Fruit fly (Drosophila melanogaster) whole organism, wandering third instar larva: ENCODE results near the gene MICU3.

Source experiments
- Abd-B ChIP-seq: fragments of >200 bp; optimal IDR thresholded peaks from 2 replicates; lab custom pipeline; 2017; ENCODE audit warnings: missing biosample characterization, missing genetic modification characterization
- CG32264 ChIP-seq: fragments of 200-800 bp; sonication (Bioruptor generic); optimal IDR thresholded peaks from 2 replicates; lab custom pipeline; 2016; ENCODE audit warnings: missing biosample characterization, missing genetic modification characterization
- CG9705 ChIP-seq: fragments of 200-800 bp; sonication (Bioruptor generic); optimal IDR thresholded peaks from 2 replicates; lab custom pipeline; 2018; ENCODE audit warnings: missing biosample characterization, mild to moderate bottlenecking, missing genetic modification characterization
- CrebA ChIP-seq: fragments of 200-800 bp; sonication (Bioruptor generic); optimal IDR thresholded peaks from 2 replicates; lab custom pipeline; 2016; ENCODE audit warnings: missing biosample characterization, mild to moderate bottlenecking, missing genetic modification characterization, borderline replicate concordance
- Dfd ChIP-seq: fragments of >200 bp; optimal IDR thresholded peaks from 2 replicates; lab custom pipeline; 2017; ENCODE audit warnings: missing biosample characterization, missing genetic modification characterization
- Dif ChIP-seq: fragments of 200-275, 200-300 bp; sonication (Bioruptor generic); optimal IDR thresholded peaks from 2 replicates; lab custom pipeline; 2018; ENCODE audit warnings: missing biosample characterization, missing genetic modification characterization; ENCODE audit not compliant: partially characterized antibody
- GATAd ChIP-seq: sonication (Bioruptor generic); optimal IDR thresholded peaks from 2 replicates; lab custom pipeline; 2016; ENCODE audit warnings: missing biosample characterization, missing genetic modification characterization
- HLH106 ChIP-seq: fragments of 200-800 bp; optimal IDR thresholded peaks from 3 replicates; lab custom pipeline; 2019; ENCODE audit warnings: missing biosample characterization, mild to moderate bottlenecking, missing genetic modification characterization, moderate library complexity
- Hnf4 ChIP-seq: fragments of 200-800 bp; sonication (Bioruptor generic); optimal IDR thresholded peaks from 2 replicates; lab custom pipeline; 2016; ENCODE audit warnings: missing biosample characterization, mild to moderate bottlenecking, missing genetic modification characterization
- Hr78 ChIP-seq: fragments of >200 bp; optimal IDR thresholded peaks from 2 replicates; lab custom pipeline; 2017; ENCODE audit warnings: missing biosample characterization, missing genetic modification characterization
- Hr83 ChIP-seq: fragments of 200-300 bp; sonication (Bioruptor generic); optimal IDR thresholded peaks from 2 replicates; lab custom pipeline; 2016; ENCODE audit warnings: missing biosample characterization, mild to moderate bottlenecking, missing genetic modification characterization, moderate library complexity; ENCODE audit not compliant: poor library complexity, severe bottlenecking
- Jra ChIP-seq: sonication (Bioruptor generic); optimal IDR thresholded peaks from 2 replicates; lab custom pipeline; 2016; ENCODE audit warnings: missing biosample characterization, missing genetic modification characterization
- Mio ChIP-seq: sonication (Bioruptor generic); optimal IDR thresholded peaks from 2 replicates; lab custom pipeline; 2016; ENCODE audit warnings: missing biosample characterization, missing genetic modification characterization
- Myc ChIP-seq: fragments of >200 bp; optimal IDR thresholded peaks from 2 replicates; lab custom pipeline; 2017
- N ChIP-seq: fragments of >200 bp; optimal IDR thresholded peaks from 2 replicates; lab custom pipeline; 2018; ENCODE audit warnings: missing biosample characterization, missing external identifiers, missing genetic modification characterization
- OdsH ChIP-seq: fragments of 200-800 bp; sonication (Bioruptor generic); optimal IDR thresholded peaks from 2 replicates; lab custom pipeline; 2016; ENCODE audit warnings: missing biosample characterization, mild to moderate bottlenecking, missing genetic modification characterization
- Rel ChIP-seq, 2 experiments: fragments of 200-800 bp; sonication (Bioruptor generic) in 1 of 2; optimal IDR thresholded peaks; 2 replicates in 1 of 2; 3 replicates in 1 of 2; lab custom pipeline; 2016 to 2019; ENCODE audit warnings: mild to moderate bottlenecking in 2 of 2, missing biosample characterization in 2 of 2, missing genetic modification characterization in 2 of 2, moderate library complexity in 1 of 2
- Sp1 ChIP-seq: fragments of 200-800 bp; sonication (Bioruptor generic); optimal IDR thresholded peaks from 3 replicates; lab custom pipeline; 2019; ENCODE audit warnings: missing biosample characterization, mild to moderate bottlenecking, missing genetic modification characterization, moderate library complexity
- Vsx2 ChIP-seq: fragments of 200-300, 225-300 bp; sonication (Bioruptor generic); optimal IDR thresholded peaks from 2 replicates; lab custom pipeline; 2018; ENCODE audit warnings: missing biosample characterization, missing genetic modification characterization; ENCODE audit not compliant: partially characterized antibody
- br ChIP-seq: fragments of 200-800 bp; sonication (Bioruptor generic); optimal IDR thresholded peaks from 2 replicates; lab custom pipeline; 2016; ENCODE audit warnings: missing biosample characterization, missing genetic modification characterization
- brk ChIP-seq: fragments of 200-800 bp; sonication (Bioruptor generic); optimal IDR thresholded peaks from 2 replicates; lab custom pipeline; 2016; ENCODE audit warnings: missing biosample characterization, mild to moderate bottlenecking, missing genetic modification characterization
- dl ChIP-seq, 2 experiments: fragments of 175-275, 200-275 bp in 1 of 2; fragments of 200-275 bp in 1 of 2; sonication (Bioruptor generic); optimal IDR thresholded peaks; lab custom pipeline; 2018; ENCODE audit warnings: mild to moderate bottlenecking in 2 of 2, missing biosample characterization in 2 of 2, missing genetic modification characterization in 2 of 2, moderate library complexity in 2 of 2; ENCODE audit not compliant: partially characterized antibody in 2 of 2, insufficient read depth in 1 of 2
- dmrt93B ChIP-seq: fragments of 200-800 bp; sonication (Bioruptor generic); optimal IDR thresholded peaks from 2 replicates; lab custom pipeline; 2018; ENCODE audit warnings: missing biosample characterization, mild to moderate bottlenecking, missing genetic modification characterization
- dsf ChIP-seq: sonication (Bioruptor generic); optimal IDR thresholded peaks from 2 replicates; lab custom pipeline; 2016; ENCODE audit warnings: missing biosample characterization, missing genetic modification characterization, borderline replicate concordance
- ey ChIP-seq: fragments of 200-800 bp; sonication (Bioruptor generic); optimal IDR thresholded peaks from 2 replicates; lab custom pipeline; 2016; ENCODE audit warnings: missing biosample characterization, missing genetic modification characterization
- foxo ChIP-seq, 2 experiments: fragments of 200-800 bp; sonication (Bioruptor generic); optimal IDR thresholded peaks; 2 replicates in 1 of 2; 3 replicates in 1 of 2; lab custom pipeline; 2016 to 2017; ENCODE audit warnings: missing biosample characterization in 2 of 2, missing genetic modification characterization in 2 of 2
- fru ChIP-seq: fragments of 200-800 bp; sonication (Bioruptor generic); optimal IDR thresholded peaks from 3 replicates; lab custom pipeline; 2016; ENCODE audit warnings: missing biosample characterization, mild to moderate bottlenecking, missing genetic modification characterization
- h ChIP-seq: fragments of 200-800 bp; sonication (Bioruptor generic); optimal IDR thresholded peaks from 3 replicates; lab custom pipeline; 2016; ENCODE audit warnings: missing biosample characterization, mild to moderate bottlenecking, missing genetic modification characterization
- jim ChIP-seq: fragments of 175-275, 200-325 bp; sonication (Bioruptor generic); optimal IDR thresholded peaks from 2 replicates; lab custom pipeline; 2016; ENCODE audit warnings: missing biosample characterization, mild to moderate bottlenecking, missing genetic modification characterization
- lola ChIP-seq: fragments of >200 bp; optimal IDR thresholded peaks from 2 replicates; lab custom pipeline; 2017; ENCODE audit warnings: missing biosample characterization, missing genetic modification characterization
- pan ChIP-seq: fragments of >200 bp; optimal IDR thresholded peaks from 2 replicates; lab custom pipeline; 2017
- psq ChIP-seq: fragments of 200-800 bp; sonication (Bioruptor generic); optimal IDR thresholded peaks from 3 replicates; lab custom pipeline; 2017; ENCODE audit warnings: missing biosample characterization, mild to moderate bottlenecking, missing genetic modification characterization, moderate library complexity
- rgr ChIP-seq: fragments of 200-800 bp; sonication (Bioruptor generic); optimal IDR thresholded peaks from 3 replicates; lab custom pipeline; 2016; ENCODE audit warnings: missing biosample characterization, mild to moderate bottlenecking, missing genetic modification characterization
- sage ChIP-seq: fragments of 200-800 bp; sonication (Bioruptor generic); optimal IDR thresholded peaks from 2 replicates; lab custom pipeline; 2016; ENCODE audit warnings: missing biosample characterization, mild to moderate bottlenecking, missing genetic modification characterization
- sv ChIP-seq: fragments of 200-800 bp; sonication (Bioruptor generic); optimal IDR thresholded peaks from 3 replicates; lab custom pipeline; 2016; ENCODE audit warnings: missing biosample characterization, missing genetic modification characterization
- tai ChIP-seq: sonication (Bioruptor generic); optimal IDR thresholded peaks from 2 replicates; lab custom pipeline; 2016; ENCODE audit warnings: missing biosample characterization, missing genetic modification characterization
- usp ChIP-seq: fragments of >200 bp; optimal IDR thresholded peaks from 2 replicates; lab custom pipeline; 2017; ENCODE audit warnings: missing biosample characterization, missing genetic modification characterization
- woc ChIP-seq: sonication (Bioruptor generic); optimal IDR thresholded peaks from 2 replicates; lab custom pipeline; 2016; ENCODE audit warnings: missing biosample characterization, mild to moderate bottlenecking, missing genetic modification characterization

The MICU3 gene

DNA sequence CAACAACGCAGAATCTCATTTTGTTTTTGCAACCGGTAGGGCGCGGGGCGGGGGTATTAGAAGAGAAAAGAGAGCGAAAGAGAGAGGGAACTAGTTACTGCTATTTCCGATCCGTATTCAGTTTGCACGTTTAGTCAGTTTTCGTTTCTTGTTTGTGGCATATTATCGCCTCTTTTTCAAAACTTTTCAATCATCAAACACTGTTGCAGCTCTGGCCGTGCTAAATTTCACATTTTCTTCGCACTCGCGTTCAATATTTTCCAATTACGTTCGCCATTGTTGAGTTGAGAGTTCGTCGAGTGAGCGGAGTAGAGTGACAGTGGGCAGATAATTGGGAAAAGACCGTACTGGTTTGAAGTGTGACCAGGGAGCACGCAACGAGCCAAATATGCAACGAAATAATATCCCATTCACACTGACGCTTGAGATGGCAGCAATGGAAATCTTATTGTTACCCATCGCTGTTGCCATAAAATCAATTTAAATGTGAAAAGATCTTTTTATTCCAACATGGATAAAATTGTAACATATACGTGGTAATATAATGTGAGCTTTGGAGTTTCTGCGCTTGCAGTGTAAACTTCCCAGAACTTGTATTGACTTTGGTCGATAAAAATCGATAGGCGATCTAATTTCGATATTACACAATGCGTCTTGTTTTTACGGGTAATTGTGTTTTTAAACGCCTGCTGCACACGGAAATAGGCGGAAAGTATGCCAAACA lies 14.0 kb downstream of the MICU3 start, which contains the start of the genes Ire1 and Mrm2 (continued):
- TF ChIP-seq Vsx2 (GFP tag; lab: Kevin White, UChicago), result no peak
- peak; percentile 82 for TF ChIP-seq rgr
- TF ChIP-seq jim (GFP tag; lab: Kevin White, UChicago), result peak; percentile 67
- no peak for TF ChIP-seq Rel (GFP tag; optimal IDR thresholded peaks at IDR 0.05; lab: Kevin White, UChicago)
- TF ChIP-seq Rel (tag; optimal IDR thresholded peaks at IDR 0.05; lab: Kevin White, UChicago), result peak; percentile 60

DNA sequence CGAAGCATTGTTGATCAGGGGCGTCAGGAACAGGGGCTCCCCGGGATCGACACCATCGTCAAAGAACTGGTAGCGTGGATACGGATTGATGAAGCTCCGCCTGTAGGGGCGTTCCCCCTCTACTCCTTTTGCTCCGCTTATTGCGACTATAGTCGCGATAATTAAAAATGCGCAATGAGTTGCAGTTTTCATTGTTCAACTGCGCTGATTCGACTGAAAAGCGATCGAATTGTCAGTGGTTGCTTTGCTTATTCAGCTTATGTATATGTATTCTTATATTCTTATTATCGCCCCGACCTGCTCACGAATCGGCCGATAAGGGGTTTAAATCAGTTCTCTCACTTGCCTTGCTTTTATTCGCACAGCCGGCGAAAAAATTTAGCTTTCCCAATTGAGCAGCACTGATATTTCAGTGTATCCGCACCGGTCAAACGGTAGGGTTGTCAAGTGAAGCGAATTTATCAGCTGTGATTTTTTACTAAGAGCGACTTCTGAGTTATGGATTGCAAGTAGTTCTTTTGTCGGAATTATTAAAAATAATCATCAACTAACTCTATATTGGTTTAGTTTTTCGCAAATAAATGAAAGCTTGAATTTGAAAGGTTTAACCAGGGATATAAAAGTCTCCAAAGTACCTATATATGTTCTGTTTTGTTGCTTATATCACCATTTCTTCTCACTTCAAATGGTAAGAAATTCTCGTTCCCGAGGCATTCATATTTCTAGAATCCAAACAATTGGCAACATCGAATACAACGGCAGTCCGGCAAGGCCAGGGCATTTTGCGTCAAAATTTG lies 17.1 kb downstream of the MICU3 start, which contains the start of the genes CG4572 and CG4686:
CG4572 (minus strand) TSS at position 415 of the 797 bp plus-strand sequence.
CG4686 (plus strand) TSS at position 518 of the 797 bp plus-strand sequence.
- TF ChIP-seq Vsx2 (GFP tag; lab: Kevin White, UChicago) (no peak), CrebA (GFP tag; lab: Kevin White, UChicago) (no peak), woc (GFP tag; lab: Kevin White, UChicago) (peak; percentile 89), N (GFP tag; lab: Kevin White, UChicago) (no peak), foxo (GFP tag; optimal IDR thresholded peaks at IDR 0.05; lab: Kevin White, UChicago) (peak; percentile 85 to 88), CG32264 (peak; percentile 31), sv (GFP tag; lab: Kevin White, UChicago) (peak; percentile 49), lola (GFP tag; lab: Kevin White, UChicago) (no peak), pan (no peak), CG9705 (GFP tag; lab: Kevin White, UChicago) (peak; percentile 82), Mio (GFP tag; lab: Kevin White, UChicago) (no peak), ey (peak; percentile 81), rgr (peak; percentile 84), usp (GFP tag; lab: Kevin White, UChicago) (no peak), fru (GFP tag; lab: Kevin White, UChicago) (peak; percentile 83), psq (GFP tag; lab: Kevin White, UChicago) (peak; percentile 85), Hnf4 (GFP tag; lab: Kevin White, UChicago) (no peak), tai (no peak), sage (no peak), GATAd (GFP tag; lab: Kevin White, UChicago) (no peak), dmrt93B (GFP tag; lab: Kevin White, UChicago) (peak; percentile 65), jim (GFP tag; lab: Kevin White, UChicago) (no peak), dl (GFP tag; optimal IDR thresholded peaks at IDR 0.05; lab: Kevin White, UChicago; ENCODE audit: insufficient read depth in 1 of 2, partially characterized antibody in 2 of 2) (no peak), Hr83 (GFP tag; lab: Kevin White, UChicago) (peak; percentile 66), h (GFP tag; lab: Kevin White, UChicago) (peak; percentile 79), Hr78 (no peak), Dif (GFP tag; lab: Kevin White, UChicago) (no peak), br (GFP tag; lab: Kevin White, UChicago) (peak; percentile 87), Dfd (GFP tag; lab: Kevin White, UChicago) (no peak), Myc (lab: Kevin White, UChicago) (peak; percentile 26), dsf (peak; percentile 64), Jra (GFP tag; lab: Kevin White, UChicago) (no peak), Rel (GFP tag; optimal IDR thresholded peaks at IDR 0.05; lab: Kevin White, UChicago) (no peak), Rel (tag; optimal IDR thresholded peaks at IDR 0.05; lab: Kevin White, UChicago) (peak; percentile 95), brk (GFP tag; lab: Kevin White, UChicago) (no peak), Abd-B (GFP tag; lab: Kevin White, UChicago) (no peak), OdsH (GFP tag; lab: Kevin White, UChicago) (peak; percentile 73), Sp1 (GFP tag; lab: Kevin White, UChicago) (peak; percentile 83), HLH106 (peak; percentile 95)
